Fruit fly (Drosophila melanogaster): Measurements from ENCODE around the gene CG15399.
A peak's percentile ranks its signal among the peaks of the same experiment; 100 is the strongest.

CG15399 gene

dm6 chr2L:2729882-2730281 is 41.7 kb downstream of the CG15399 start (continued):
- TF ChIP-seq sim (GFP tag; IDR thresholded peaks at IDR 0.05) (no peak), CG13287 (GFP tag; IDR thresholded peaks at IDR 0.05; ENCODE audit: partially characterized antibody) (peak; percentile 13; the same call in 1 of the 2 replicates), YL-1 (GFP tag; optimal IDR thresholded peaks at IDR 0.05) (no peak), Drgx (GFP tag; IDR thresholded peaks at IDR 0.05) (peak; percentile 68), CG7745 (tag; optimal IDR thresholded peaks at IDR 0.05) (no peak), Neu2 (GFP tag; optimal IDR thresholded peaks at IDR 0.05; ENCODE audit: borderline replicate concordance) (no peak)

DNA sequence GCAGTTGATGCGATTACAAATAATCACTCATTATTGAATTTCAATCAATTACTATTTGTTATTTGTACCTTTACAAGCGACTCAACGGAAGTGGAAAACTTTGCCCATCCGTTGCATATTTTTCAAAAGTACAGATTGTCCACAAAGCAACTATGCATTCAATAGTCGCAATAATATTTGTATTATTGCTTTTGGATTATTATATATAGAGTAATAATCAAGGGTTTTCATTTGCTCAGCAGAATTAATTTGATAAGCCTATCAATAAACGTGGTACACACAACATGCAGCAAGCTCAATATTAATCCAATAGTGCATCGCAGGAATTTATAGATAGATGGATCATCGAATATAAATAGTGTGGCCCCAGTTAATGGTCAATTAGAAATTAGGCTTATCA is 43.0 kb downstream of the CG15399 start:
- TF ChIP-seq twi (tag; optimal IDR thresholded peaks at IDR 0.05) (no peak), CG5245 (GFP tag; optimal IDR thresholded peaks at IDR 0.05) (no peak), CG11504 (tag; optimal IDR thresholded peaks at IDR 0.05) (peak; percentile 8), Sox100B (GFP tag; optimal IDR thresholded peaks at IDR 0.05) (peak; percentile 15), CG17612 (GFP tag; IDR thresholded peaks at IDR 0.05) (0 out of 2 replicates have a peak, but pooled peaks have one; percentile 5), bsh (GFP tag; optimal IDR thresholded peaks at IDR 0.05) (peak in 1 of 2 experiments; percentile 37)

DNA sequence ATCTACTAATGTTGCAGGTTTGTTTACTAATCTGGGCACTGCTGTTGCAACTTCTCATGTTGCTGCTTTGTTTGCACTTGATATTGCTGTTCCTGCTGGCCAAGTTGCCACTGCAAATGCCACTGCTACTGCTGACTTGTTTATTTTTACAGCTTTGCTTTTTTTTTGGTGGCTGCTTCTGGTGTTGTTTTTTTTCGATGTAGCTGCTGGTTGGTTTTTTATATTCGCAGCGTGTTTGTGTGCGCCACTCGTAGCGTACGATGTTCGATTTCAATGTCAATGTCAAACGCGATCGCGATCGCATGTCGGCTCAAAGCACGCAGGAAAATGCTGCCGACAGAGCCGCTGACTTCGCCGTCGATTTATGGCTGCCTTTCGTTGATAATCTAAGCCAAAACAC is 43.8 kb downstream of the CG15399 start:
- peak; percentile 14 for TF ChIP-seq Adf1 (GFP tag; IDR thresholded peaks at IDR 0.05)
- TF ChIP-seq nom (GFP tag; optimal IDR thresholded peaks at IDR 0.05): peak; percentile 31
- TF ChIP-seq bsh (GFP tag; optimal IDR thresholded peaks at IDR 0.05): peak in 1 of 2 experiments; percentile 41
- TF ChIP-seq Deaf1 (tag; optimal IDR thresholded peaks at IDR 0.05): peak; percentile 29
- no peak for TF ChIP-seq sna (GFP tag; IDR thresholded peaks at IDR 0.05; ENCODE audit: partially characterized antibody)
- no peak for TF ChIP-seq emc (GFP tag; optimal IDR thresholded peaks at IDR 0.05)
- TF ChIP-seq CkIIα-i1 (GFP tag; IDR thresholded peaks at IDR 0.05): no peak
- TF ChIP-seq grn (GFP tag; optimal IDR thresholded peaks at IDR 0.05): peak; percentile 20
- peak; percentile 37; the same call in 1 of the 2 replicates for TF ChIP-seq Drgx (GFP tag; IDR thresholded peaks at IDR 0.05)
- TF ChIP-seq Sry-δ (GFP tag; optimal IDR thresholded peaks at IDR 0.05): no peak
- TF ChIP-seq chinmo (GFP tag; IDR thresholded peaks at IDR 0.05; ENCODE audit: partially characterized antibody): 0 out of 4 replicates have a peak, but pooled peaks have one; percentile 8

- peak; percentile 10; the same call in 1 of the 2 replicates for TF ChIP-seq chm (GFP tag; IDR thresholded peaks at IDR 0.05)
- peak; percentile 51 for TF ChIP-seq CG31224 (GFP tag; IDR thresholded peaks at IDR 0.05)
- no peak for TF ChIP-seq CG31388 (GFP tag; optimal IDR thresholded peaks at IDR 0.05)
- TF ChIP-seq Blimp-1 (GFP tag; optimal IDR thresholded peaks at IDR 0.05): no peak
- no peak for TF ChIP-seq CG17568 (GFP tag; optimal IDR thresholded peaks at IDR 0.05)
- TF ChIP-seq CG2875 (GFP tag; optimal IDR thresholded peaks at IDR 0.05): no peak
- no peak for TF ChIP-seq stwl (tag; optimal IDR thresholded peaks at IDR 0.05)
- no peak for TF ChIP-seq crc (GFP tag; optimal IDR thresholded peaks at IDR 0.05)
- TF ChIP-seq tx (GFP tag; optimal IDR thresholded peaks at IDR 0.05): no peak
- TF ChIP-seq Dbx (GFP tag; IDR thresholded peaks at IDR 0.05): 0 out of 3 replicates have a peak, but pooled peaks have one; percentile 6
- TF ChIP-seq Doc3 (GFP tag; IDR thresholded peaks at IDR 0.05; ENCODE audit: partially characterized antibody): no peak
- peak; percentile 47; the same call in 1 of the 2 replicates for TF ChIP-seq Rfx (GFP tag; IDR thresholded peaks at IDR 0.05)
- TF ChIP-seq CG11560 (tag; IDR thresholded peaks at IDR 0.05): no peak
- TF ChIP-seq sob (GFP tag; IDR thresholded peaks at IDR 0.05): no peak
- TF ChIP-seq CG3847 (GFP tag; IDR thresholded peaks at IDR 0.05): 0 out of 2 replicates have a peak, but pooled peaks have one; percentile 21
- no peak for TF ChIP-seq MBD-R2 (GFP tag; IDR thresholded peaks at IDR 0.05)
- TF ChIP-seq cg (GFP tag; optimal IDR thresholded peaks at IDR 0.05): no peak
- no peak for TF ChIP-seq Atf6 (GFP tag; IDR thresholded peaks at IDR 0.05)
- TF ChIP-seq row (GFP tag; IDR thresholded peaks at IDR 0.05): 0 out of 3 replicates have a peak, but pooled peaks have one; percentile 7
- no peak for TF ChIP-seq Dad (GFP tag; optimal IDR thresholded peaks at IDR 0.05)
- peak; percentile 38 for TF ChIP-seq mirr (GFP tag; optimal IDR thresholded peaks at IDR 0.05)
- TF ChIP-seq sr (GFP tag; IDR thresholded peaks at IDR 0.05): 0 out of 3 replicates have a peak, but pooled peaks have one; percentile 3
- 0 out of 3 replicates have a peak, but pooled peaks have one; percentile 32 for TF ChIP-seq CG6175 (GFP tag; IDR thresholded peaks at IDR 0.05)
- TF ChIP-seq schlank (tag; optimal IDR thresholded peaks at IDR 0.05): no peak
- TF ChIP-seq CG7963 (GFP tag; IDR thresholded peaks at IDR 0.05; ENCODE audit: partially characterized antibody): 0 out of 3 replicates have a peak, but pooled peaks have one; percentile 10
Observed at dm6 chr2L:2727364-2727763, 44.2 kb downstream of the CG15399 start.

All from whole organism, embryonic.